Worm (Caenorhabditis elegans): Measurements from ENCODE around the gene his-72.

ce11 chrIII:12318794-12319193, 50.1 kb downstream of the his-72 start, which contains the start of gene Y75B8A.28:
- TF ChIP-seq dpl-1 (GFP tag; optimal IDR thresholded peaks at IDR 0.05) = no peak
- TF ChIP-seq ama-1 (optimal IDR thresholded peaks at IDR 0.05) = no peak
- TF ChIP-seq ztf-11 (tag; optimal IDR thresholded peaks at IDR 0.05) = no peak
- TF ChIP-seq fkh-10 (GFP tag; optimal IDR thresholded peaks at IDR 0.05) = no peak
- TF ChIP-seq tbx-2 (tag; optimal IDR thresholded peaks at IDR 0.05) = no peak
- TF ChIP-seq tlp-1 (tag; optimal IDR thresholded peaks at IDR 0.05) = peak; percentile 13

All from whole organism, L1 larva.